Fruit fly (Drosophila melanogaster): ENCODE data around the gene CG34461.

CG34461 gene

DNA sequence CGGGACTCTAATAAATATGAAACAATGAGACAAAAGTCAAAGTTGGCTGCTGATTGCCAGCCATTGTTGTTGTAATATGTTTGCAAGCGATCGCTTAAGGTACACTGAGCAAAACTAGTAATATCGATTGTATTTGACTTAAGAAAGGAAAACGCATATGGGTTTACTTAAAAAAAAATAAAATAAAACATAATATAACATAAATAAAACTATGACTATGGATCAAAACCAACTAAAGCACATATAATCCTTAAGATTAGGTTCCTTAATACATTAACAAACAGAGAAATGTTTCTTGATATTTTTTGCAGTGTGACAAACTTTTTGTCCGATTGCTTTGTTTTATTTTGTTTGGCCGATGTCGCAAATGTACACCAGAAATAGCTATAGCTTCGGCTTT, 7.9 kb downstream of the CG34461 start:
- TF ChIP-seq Myc (optimal IDR thresholded peaks at IDR 0.05) (no peak), psq (optimal IDR thresholded peaks at IDR 0.05) (no peak), h (optimal IDR thresholded peaks at IDR 0.05) (no peak), insv (optimal IDR thresholded peaks at IDR 0.05) (no peak), Sin3A (optimal IDR thresholded peaks at IDR 0.05) (no peak), ttk (optimal IDR thresholded peaks at IDR 0.05) (no peak)

DNA sequence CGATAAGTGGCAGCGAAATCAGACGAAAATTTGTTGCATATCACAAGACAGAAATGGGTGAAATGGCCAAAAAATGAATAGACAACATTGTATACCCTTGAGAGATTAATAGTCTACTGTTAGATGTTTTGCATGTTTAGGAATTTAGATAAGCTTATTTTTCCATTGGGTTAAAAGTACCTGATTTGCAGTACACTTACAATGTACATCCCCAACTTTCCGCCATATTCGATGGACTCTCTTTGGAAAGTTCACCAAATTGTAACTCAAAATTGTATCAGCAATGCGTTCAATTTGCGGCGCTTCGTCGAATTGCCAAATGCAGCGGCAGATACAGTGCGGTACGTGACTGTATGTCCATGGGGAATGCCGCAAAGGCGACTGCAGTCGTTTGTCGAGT, 8.7 kb downstream of the CG34461 start:
- no peak for TF ChIP-seq psq (optimal IDR thresholded peaks at IDR 0.05)
- no peak for TF ChIP-seq ttk (optimal IDR thresholded peaks at IDR 0.05)
- TF ChIP-seq Myc (optimal IDR thresholded peaks at IDR 0.05), result no peak
- no peak for TF ChIP-seq h (optimal IDR thresholded peaks at IDR 0.05)
- no peak for TF ChIP-seq insv (optimal IDR thresholded peaks at IDR 0.05)
- no peak for TF ChIP-seq Sin3A (optimal IDR thresholded peaks at IDR 0.05)

- TF ChIP-seq Sin3A (optimal IDR thresholded peaks at IDR 0.05), result no peak
- TF ChIP-seq insv (optimal IDR thresholded peaks at IDR 0.05), result no peak
- TF ChIP-seq h (optimal IDR thresholded peaks at IDR 0.05), result no peak
- no peak for TF ChIP-seq ttk (optimal IDR thresholded peaks at IDR 0.05)
- TF ChIP-seq psq (optimal IDR thresholded peaks at IDR 0.05), result no peak
- no peak for TF ChIP-seq Myc (optimal IDR thresholded peaks at IDR 0.05)
Observed at dm6 chr3L:8336372-8336771, 10.7 kb downstream of the CG34461 start, which contains the start of gene Cpr66Cb. Cpr66Cb (plus strand) TSS chr3L:8336672.

- TF ChIP-seq Sin3A (optimal IDR thresholded peaks at IDR 0.05), result no peak
- no peak for TF ChIP-seq ttk (optimal IDR thresholded peaks at IDR 0.05)
- no peak for TF ChIP-seq psq (optimal IDR thresholded peaks at IDR 0.05)
- no peak for TF ChIP-seq insv (optimal IDR thresholded peaks at IDR 0.05)
- no peak for TF ChIP-seq Myc (optimal IDR thresholded peaks at IDR 0.05)
- TF ChIP-seq h (optimal IDR thresholded peaks at IDR 0.05), result no peak
Observed at dm6 chr3L:8338921-8339320, 13.3 kb downstream of the CG34461 start, which contains the start of gene Pex2. Pex2 (plus strand) TSS chr3L:8339051.

DNA sequence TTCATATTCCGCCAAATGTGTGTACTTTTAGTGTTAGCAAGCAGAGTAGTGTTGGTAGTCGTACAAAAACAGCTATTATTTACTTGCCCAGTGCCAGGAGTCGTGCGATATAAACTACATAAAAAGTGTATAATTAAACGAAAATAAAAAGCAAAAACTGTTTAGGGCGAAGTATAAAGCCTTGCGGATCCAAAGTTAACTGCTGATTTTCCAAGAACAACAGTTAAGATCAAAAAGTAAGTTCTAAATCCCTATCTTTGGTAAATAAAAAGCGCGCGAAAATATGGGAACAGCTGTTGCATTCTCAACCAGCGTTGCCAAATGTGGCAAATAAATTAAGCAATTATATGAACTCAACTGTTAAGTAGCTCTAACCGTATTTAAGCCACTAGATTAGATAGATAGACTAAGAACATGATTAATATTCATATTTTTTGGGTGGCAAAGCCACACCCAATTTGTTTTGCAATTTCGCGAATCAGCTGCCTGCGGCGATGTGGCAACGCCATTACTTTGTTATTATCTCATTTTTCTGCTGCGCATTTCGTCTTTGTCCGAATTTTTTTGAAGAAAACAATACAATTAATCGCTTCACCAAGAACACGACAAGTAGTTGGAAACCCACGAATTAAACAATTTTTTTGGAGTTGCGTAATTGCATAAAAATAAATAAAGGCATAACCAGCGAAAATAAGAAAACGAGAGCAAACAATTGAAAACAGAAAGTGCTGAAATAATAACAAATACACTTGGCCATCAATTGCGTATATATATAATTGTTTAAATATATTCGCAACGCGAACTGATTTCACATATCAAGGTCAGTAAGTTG, 14.8 kb downstream of the CG34461 start, which contains the start of the genes Prim1 and CG7083:
TSS of gene Prim1 (plus strand) at position 51 of the 832 bp plus-strand sequence.
TSS of gene CG7083 (plus strand) at position 522 of the 832 bp plus-strand sequence.
- TF ChIP-seq Sin3A (optimal IDR thresholded peaks at IDR 0.05) (no peak), insv (optimal IDR thresholded peaks at IDR 0.05) (no peak), h (optimal IDR thresholded peaks at IDR 0.05) (no peak)

dm6 chr3L:8345182-8345581, 19.5 kb downstream of the CG34461 start:
- TF ChIP-seq insv (optimal IDR thresholded peaks at IDR 0.05) (no peak), ttk (optimal IDR thresholded peaks at IDR 0.05) (peak; percentile 95)

DNA sequence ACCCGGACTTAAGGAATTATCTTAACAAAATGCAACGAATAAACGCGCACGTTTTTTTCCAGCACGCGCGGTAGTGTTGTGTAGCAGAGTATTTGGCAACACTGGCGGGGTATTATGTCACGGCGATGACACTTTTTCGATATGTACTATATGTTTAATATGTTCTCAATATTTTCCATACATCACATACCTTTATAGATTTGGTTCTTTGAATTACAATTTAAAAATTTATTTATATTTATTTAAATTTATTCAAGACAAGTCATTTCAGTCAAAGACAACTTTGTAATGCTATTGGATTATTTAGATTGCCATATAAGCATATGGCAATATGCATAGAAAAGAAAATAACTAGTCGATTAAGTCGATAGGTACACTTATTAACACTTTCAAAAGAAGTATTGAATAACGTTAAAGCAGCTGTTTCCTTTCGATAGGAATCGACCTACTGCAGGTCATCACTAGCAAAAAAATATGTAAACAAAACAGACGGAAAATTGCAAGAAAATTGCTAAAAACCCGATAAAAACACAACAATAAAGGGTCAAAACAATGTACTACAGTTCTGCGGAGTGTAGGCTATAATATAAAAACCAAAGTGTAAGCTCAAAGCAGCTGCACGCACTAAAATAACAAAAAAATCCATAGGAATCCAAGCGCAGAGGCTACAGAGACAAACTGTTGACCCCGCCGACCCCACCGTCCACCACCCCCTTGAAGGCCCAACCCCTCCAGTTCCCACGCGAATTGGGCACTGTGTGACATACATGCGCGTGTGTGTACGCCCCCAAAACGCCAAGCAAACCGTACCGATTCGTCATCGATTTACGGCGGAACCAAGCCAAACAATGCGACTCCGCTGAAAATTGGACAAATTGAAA, 20.7 kb downstream of the CG34461 start, which contains the start of the genes CG7182 and GAPcenA:
TSS of gene CG7182 (minus strand) at position 283 of the 881 bp plus-strand sequence.
TSS of gene GAPcenA (plus strand) at position 462 of the 881 bp plus-strand sequence.
- TF ChIP-seq insv (optimal IDR thresholded peaks at IDR 0.05), result no peak
- no peak for TF ChIP-seq psq (optimal IDR thresholded peaks at IDR 0.05)
- TF ChIP-seq Sin3A (optimal IDR thresholded peaks at IDR 0.05), result no peak
- TF ChIP-seq h (optimal IDR thresholded peaks at IDR 0.05), result no peak
- no peak for TF ChIP-seq ttk (optimal IDR thresholded peaks at IDR 0.05)
- no peak for TF ChIP-seq Myc (optimal IDR thresholded peaks at IDR 0.05)

DNA sequence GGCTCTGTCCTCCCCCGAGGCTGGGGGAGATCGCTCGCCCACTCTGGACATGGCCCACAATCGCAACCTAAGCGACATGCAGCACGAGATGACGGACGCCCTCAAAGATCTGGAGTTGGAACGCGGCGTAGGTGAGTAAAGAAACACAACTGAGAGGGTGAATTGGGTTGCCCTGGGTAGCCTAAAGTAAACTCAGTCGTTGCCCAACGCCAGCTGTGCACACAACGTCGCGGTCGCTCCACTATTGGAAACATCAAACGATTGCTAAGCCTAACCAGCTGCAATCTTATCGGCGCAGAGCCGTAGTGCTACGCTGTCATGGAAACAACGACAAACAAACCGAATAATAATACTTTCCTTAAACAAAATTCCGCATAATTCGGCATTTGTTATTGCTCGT, 21.7 kb downstream of the CG34461 start:
- TF ChIP-seq Sin3A (optimal IDR thresholded peaks at IDR 0.05) (no peak), h (optimal IDR thresholded peaks at IDR 0.05) (no peak), insv (optimal IDR thresholded peaks at IDR 0.05) (no peak), Myc (optimal IDR thresholded peaks at IDR 0.05) (no peak), ttk (optimal IDR thresholded peaks at IDR 0.05) (no peak), psq (optimal IDR thresholded peaks at IDR 0.05) (no peak)

- TF ChIP-seq Myc (optimal IDR thresholded peaks at IDR 0.05) (no peak), insv (optimal IDR thresholded peaks at IDR 0.05) (no peak), psq (optimal IDR thresholded peaks at IDR 0.05) (no peak), ttk (optimal IDR thresholded peaks at IDR 0.05) (no peak), h (optimal IDR thresholded peaks at IDR 0.05) (no peak), Sin3A (optimal IDR thresholded peaks at IDR 0.05) (no peak)
Observed at dm6 chr3L:8356196-8356595, 30.5 kb downstream of the CG34461 start, which contains the start of gene Culd. Culd (minus strand) TSS chr3L:8356296.

dm6 chr3L:8358138-8358537, 32.5 kb downstream of the CG34461 start:
- no peak for TF ChIP-seq h (optimal IDR thresholded peaks at IDR 0.05)
- no peak for TF ChIP-seq ttk (optimal IDR thresholded peaks at IDR 0.05)
- no peak for TF ChIP-seq psq (optimal IDR thresholded peaks at IDR 0.05)
- TF ChIP-seq insv (optimal IDR thresholded peaks at IDR 0.05), result no peak
- TF ChIP-seq Myc (optimal IDR thresholded peaks at IDR 0.05), result no peak
- no peak for TF ChIP-seq Sin3A (optimal IDR thresholded peaks at IDR 0.05)

dm6 chr3L:8358776-8359455, 33.3 kb downstream of the CG34461 start:
- TF ChIP-seq insv (optimal IDR thresholded peaks at IDR 0.05) (no peak), h (optimal IDR thresholded peaks at IDR 0.05) (no peak), Sin3A (optimal IDR thresholded peaks at IDR 0.05) (no peak), ttk (optimal IDR thresholded peaks at IDR 0.05) (no peak), psq (optimal IDR thresholded peaks at IDR 0.05) (no peak), Myc (optimal IDR thresholded peaks at IDR 0.05) (no peak)

All from Kc167 (cell line).